Fruit fly (Drosophila melanogaster) whole organism, adult: Measurements from ENCODE around the gene Mulk.

ENCODE experiments used
- CG11617 ChIP-seq: fragments of 200-800 bp; sonication (Bioruptor generic); optimal IDR thresholded peaks from 2 replicates; lab custom pipeline; 2017; ENCODE audit warnings: mild to moderate bottlenecking, missing biosample characterization, missing genetic modification reagents, missing genetic modification characterization
- CG12768 ChIP-seq: fragments of 200-800 bp; sonication (Bioruptor generic); optimal IDR thresholded peaks from 2 replicates; lab custom pipeline; 2017; ENCODE audit warnings: missing biosample characterization, missing genetic modification characterization, mild to moderate bottlenecking, moderate library complexity, missing genetic modification reagents
- CG14711 ChIP-seq: fragments of 200-800 bp; sonication (Bioruptor generic); optimal IDR thresholded peaks from 2 replicates; lab custom pipeline; 2018; ENCODE audit warnings: missing biosample characterization, mild to moderate bottlenecking, missing genetic modification characterization, moderate library complexity
- CG1620 ChIP-seq: fragments of 200-800 bp; sonication (Bioruptor generic); optimal IDR thresholded peaks from 2 replicates; lab custom pipeline; 2016; ENCODE audit warnings: missing biosample characterization, missing genetic modification characterization
- CG33017 ChIP-seq: fragments of 200-800 bp; sonication (Bioruptor generic); optimal IDR thresholded peaks from 2 replicates; lab custom pipeline; 2018; ENCODE audit warnings: missing biosample characterization, mild to moderate bottlenecking, missing genetic modification characterization, moderate library complexity
- CG5204 ChIP-seq: fragments of 200-800 bp; sonication (Bioruptor generic); optimal IDR thresholded peaks from 2 replicates; lab custom pipeline; 2016; ENCODE audit warnings: missing biosample characterization, missing genetic modification characterization
- CG7045 ChIP-seq: fragments of 200-800 bp; sonication (Bioruptor generic); optimal IDR thresholded peaks from 2 replicates; lab custom pipeline; 2017; ENCODE audit warnings: missing biosample characterization, mild to moderate bottlenecking, missing genetic modification characterization
- CG7101 ChIP-seq: fragments of 200-800 bp; sonication (Bioruptor generic); optimal IDR thresholded peaks from 2 replicates; lab custom pipeline; 2018; ENCODE audit warnings: missing biosample characterization, mild to moderate bottlenecking, missing genetic modification characterization, moderate library complexity
- Clk ChIP-seq: fragments of 200-800 bp; sonication (Bioruptor generic); optimal IDR thresholded peaks from 2 replicates; lab custom pipeline; 2017; ENCODE audit warnings: missing biosample characterization, missing genetic modification characterization
- Crg-1 ChIP-seq: fragments of 200-800 bp; sonication (Bioruptor generic); optimal IDR thresholded peaks from 2 replicates; lab custom pipeline; 2016; ENCODE audit warnings: missing biosample characterization, missing genetic modification characterization
- Hr96 ChIP-seq: fragments of 200-800 bp; sonication (Bioruptor generic); optimal IDR thresholded peaks from 2 replicates; lab custom pipeline; 2016; ENCODE audit warnings: missing biosample characterization, missing genetic modification characterization
- Mnt ChIP-seq: fragments of 200-800 bp; sonication (Bioruptor generic); optimal IDR thresholded peaks from 2 replicates; lab custom pipeline; 2016; ENCODE audit warnings: missing biosample characterization, mild to moderate bottlenecking, missing genetic modification characterization
- bab1 ChIP-seq: fragments of 200-800 bp; sonication (Bioruptor generic); optimal IDR thresholded peaks from 3 replicates; lab custom pipeline; 2019; ENCODE audit warnings: missing biosample characterization, mild to moderate bottlenecking, missing genetic modification characterization, moderate library complexity
- cic ChIP-seq: fragments of 200-800 bp; sonication (Bioruptor generic); optimal IDR thresholded peaks from 2 replicates; lab custom pipeline; 2017; ENCODE audit warnings: missing biosample characterization, mild to moderate bottlenecking, missing genetic modification characterization, moderate library complexity
- cnc ChIP-seq, 2 experiments: fragments of >200 bp; optimal IDR thresholded peaks; 2 replicates each; lab custom pipeline; 2017
- kay ChIP-seq: fragments of 200-800 bp; sonication (Bioruptor generic); peaks from one replicate; lab custom pipeline; 2016; ENCODE audit warnings: missing biosample characterization, missing genetic modification characterization, borderline replicate concordance
- ovo ChIP-seq: fragments of 200-800 bp; sonication (Bioruptor generic); optimal IDR thresholded peaks from 2 replicates; lab custom pipeline; 2016; ENCODE audit warnings: missing biosample characterization, missing genetic modification characterization
- pad ChIP-seq: fragments of 200-800 bp; sonication (Bioruptor generic); optimal IDR thresholded peaks from 3 replicates; lab custom pipeline; 2017; ENCODE audit warnings: missing biosample characterization, missing genetic modification characterization, mild to moderate bottlenecking, moderate library complexity, missing genetic modification reagents
- tj ChIP-seq: fragments of 200-800 bp; sonication (Bioruptor generic); optimal IDR thresholded peaks from 3 replicates; lab custom pipeline; 2017; ENCODE audit warnings: missing biosample characterization, mild to moderate bottlenecking, missing genetic modification characterization, moderate library complexity
- toe ChIP-seq: fragments of 200-800 bp; sonication (Bioruptor generic); optimal IDR thresholded peaks from 2 replicates; lab custom pipeline; 2016; ENCODE audit warnings: missing biosample characterization, missing genetic modification characterization

Mulk gene

DNA sequence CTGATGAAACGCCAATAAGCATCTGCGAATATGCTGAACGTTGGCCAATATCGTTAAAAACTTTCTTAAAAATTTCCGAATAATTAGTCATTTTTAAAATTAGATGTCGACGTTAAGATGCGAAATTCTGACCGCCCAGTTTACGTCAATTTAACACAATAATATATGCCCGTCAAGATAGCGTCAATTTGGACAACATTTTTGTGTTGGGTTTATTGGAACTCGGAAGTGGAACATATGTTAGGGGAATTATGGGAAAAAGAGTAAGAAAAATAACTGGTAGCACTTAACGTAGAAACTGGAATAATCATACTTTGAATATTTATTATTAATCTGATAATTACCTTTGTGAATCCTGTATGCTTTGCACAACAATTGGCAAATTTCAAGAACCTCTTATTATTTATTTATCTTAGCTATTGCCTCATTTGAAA, 14.1 kb upstream of the Mulk start, which contains the start of gene CG5676:
Gene CG5676, minus strand, starts transcription at position 167 of the 434 bp plus-strand sequence.
- no peak for TF ChIP-seq CG7045
- peak; percentile 51 for TF ChIP-seq bab1 (GFP tag; lab: Kevin White, UChicago)
- TF ChIP-seq kay (GFP tag; lab: Kevin White, UChicago) = peak; percentile 92

DNA sequence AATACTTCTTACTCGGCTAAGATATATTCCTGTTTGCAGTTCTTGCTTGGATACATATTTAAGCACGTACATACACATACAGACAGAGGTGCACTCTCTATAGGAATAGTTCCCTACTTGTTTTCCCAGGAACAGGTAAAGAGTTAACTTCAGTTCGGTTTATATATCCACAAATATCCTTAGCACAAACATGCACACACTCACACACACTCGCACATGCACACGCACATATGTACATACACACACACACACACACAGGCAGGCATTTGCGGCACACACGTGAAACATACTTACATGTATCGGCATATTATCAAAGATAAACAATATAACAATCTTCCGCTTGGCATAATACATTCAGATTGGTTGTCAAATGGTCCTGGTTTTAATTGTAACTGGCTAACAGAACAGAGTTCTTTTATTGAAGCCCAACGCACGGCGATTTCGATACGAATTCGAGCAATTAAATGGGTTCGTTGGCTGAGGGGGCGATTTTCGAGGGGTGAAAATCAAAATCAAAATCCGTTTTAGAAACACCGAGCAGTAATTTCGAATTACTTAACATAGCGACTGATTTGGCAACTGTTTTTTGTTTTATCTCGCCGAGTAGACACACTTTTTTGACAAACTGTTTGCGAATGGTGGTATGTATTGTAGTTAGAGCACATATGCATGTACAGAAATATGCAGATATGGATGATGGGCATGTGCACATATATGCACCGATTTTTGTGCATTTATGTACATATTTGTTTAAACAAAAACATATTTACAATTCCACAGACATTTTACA, 9.7 kb upstream of the Mulk start:
- TF ChIP-seq Mnt (GFP tag; lab: Kevin White, UChicago) (no peak), Crg-1 (GFP tag; lab: Kevin White, UChicago) (no peak), Clk (no peak), CG14711 (no peak), Hr96 (GFP tag; lab: Kevin White, UChicago) (no peak), pad (GFP tag; lab: Kevin White, UChicago) (no peak), CG11617 (GFP tag; lab: Kevin White, UChicago) (no peak), CG7045 (no peak), ovo (GFP tag; lab: Kevin White, UChicago) (no peak), CG12768 (GFP tag; lab: Kevin White, UChicago) (no peak), CG33017 (tag; lab: Kevin White, UChicago) (no peak), toe (GFP tag; lab: Kevin White, UChicago) (no peak)

DNA sequence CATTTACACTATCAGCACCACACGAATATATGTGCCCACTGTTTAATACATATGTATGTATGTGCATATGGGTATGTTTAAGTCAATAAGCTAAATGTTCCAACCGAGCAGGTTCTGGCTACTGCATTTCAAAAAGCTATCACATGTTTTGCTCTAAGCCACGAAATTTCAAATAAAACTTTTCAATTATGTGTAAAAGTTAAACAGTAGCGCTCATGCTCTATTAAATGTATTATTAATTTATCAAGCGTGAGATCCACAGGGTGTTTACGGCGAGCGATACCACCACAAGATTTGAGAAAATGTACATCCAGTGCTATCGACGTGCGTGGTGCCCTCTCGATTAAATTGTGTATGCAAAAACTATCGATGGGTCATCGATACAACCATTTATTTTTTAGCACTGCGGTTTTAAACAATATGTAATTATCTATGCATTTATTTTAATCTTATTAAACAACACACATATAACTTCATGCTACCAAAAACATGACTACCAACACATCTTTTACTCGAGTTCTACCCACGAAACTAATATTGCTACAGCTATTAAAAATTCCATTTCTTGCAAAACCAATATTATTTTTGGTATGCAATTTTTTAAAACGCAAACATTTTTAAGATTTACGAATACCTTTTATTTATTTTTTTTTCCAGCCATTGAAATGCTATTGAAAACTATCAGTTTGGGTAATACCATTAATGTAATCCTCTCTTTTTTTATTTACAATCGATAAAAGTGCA, 8.9 kb upstream of the Mulk start, which contains the start of gene Pten:
Gene Pten, minus strand, starts transcription at position 300 of the 744 bp plus-strand sequence.
- no peak for TF ChIP-seq Clk
- TF ChIP-seq kay (GFP tag; lab: Kevin White, UChicago) = peak; percentile 91
- no peak for TF ChIP-seq CG1620 (GFP tag; lab: Kevin White, UChicago)
- no peak for TF ChIP-seq ovo (GFP tag; lab: Kevin White, UChicago)
- TF ChIP-seq CG7101 (tag; lab: Kevin White, UChicago) = peak; percentile 47
- TF ChIP-seq Hr96 (GFP tag; lab: Kevin White, UChicago) = no peak
- peak; percentile 61 for TF ChIP-seq CG7045
- TF ChIP-seq bab1 (GFP tag; lab: Kevin White, UChicago) = peak; percentile 46
- TF ChIP-seq CG12768 (GFP tag; lab: Kevin White, UChicago) = peak; percentile 66
- peak; percentile 40 for TF ChIP-seq tj (GFP tag; lab: Kevin White, UChicago)
- peak; percentile 12 for TF ChIP-seq pad (GFP tag; lab: Kevin White, UChicago)
- peak; percentile 21 for TF ChIP-seq Mnt (GFP tag; lab: Kevin White, UChicago)
- no peak for TF ChIP-seq toe (GFP tag; lab: Kevin White, UChicago)
- TF ChIP-seq cnc (optimal IDR thresholded peaks at IDR 0.05; lab: Kevin White, UChicago) = no peak
- no peak for TF ChIP-seq cic (GFP tag; lab: Kevin White, UChicago)
- no peak for TF ChIP-seq Crg-1 (GFP tag; lab: Kevin White, UChicago)
- TF ChIP-seq CG5204 (GFP tag; lab: Kevin White, UChicago) = no peak
- peak; percentile 73 for TF ChIP-seq CG14711
- TF ChIP-seq CG11617 (GFP tag; lab: Kevin White, UChicago) = peak; percentile 27
- TF ChIP-seq CG33017 (tag; lab: Kevin White, UChicago) = peak; percentile 28

DNA sequence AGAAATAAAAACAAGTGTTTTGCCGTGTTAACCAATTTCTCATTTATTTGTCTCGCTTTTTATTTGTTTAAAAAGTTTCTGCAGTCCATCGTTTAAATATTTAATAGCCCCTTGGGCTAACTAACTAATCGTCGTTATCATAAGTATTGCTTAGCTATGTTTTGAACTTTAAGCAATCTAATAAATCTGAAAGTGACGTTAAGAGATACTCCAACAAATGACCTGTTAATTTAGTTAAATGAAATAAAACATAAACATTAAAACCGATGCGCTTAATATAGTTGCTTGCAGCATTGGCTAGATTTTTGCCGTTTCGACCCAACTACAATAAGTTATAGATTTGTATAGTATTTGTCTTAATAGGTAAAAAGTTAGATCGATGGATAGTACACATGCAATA, 8.1 kb upstream of the Mulk start:
- TF ChIP-seq pad (GFP tag; lab: Kevin White, UChicago) (no peak), Mnt (GFP tag; lab: Kevin White, UChicago) (no peak), kay (GFP tag; lab: Kevin White, UChicago) (peak; percentile 91)

DNA sequence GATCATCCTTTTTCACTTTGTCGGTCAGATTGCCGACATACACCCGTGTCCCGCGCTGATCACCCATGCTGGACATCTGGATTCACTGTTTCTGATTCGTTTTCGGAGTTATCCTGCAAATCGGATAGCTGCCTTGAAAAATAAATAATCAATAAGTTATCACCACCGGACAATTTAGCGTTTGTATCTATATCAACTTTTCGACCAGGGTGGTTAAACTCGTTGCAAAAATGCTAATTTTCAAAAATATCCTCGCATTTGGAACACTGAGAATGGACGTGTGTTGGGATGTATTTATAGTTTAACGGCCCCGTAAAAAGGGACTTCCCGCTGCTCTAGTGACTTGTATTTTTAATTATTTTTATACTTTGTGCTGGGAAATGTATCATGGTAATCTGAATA, 6.5 kb upstream of the Mulk start, which contains the start of gene Rsf1:
Gene Rsf1, minus strand, starts transcription at position 212 of the 402 bp plus-strand sequence.
- TF ChIP-seq toe (GFP tag; lab: Kevin White, UChicago) = no peak
- TF ChIP-seq CG7045 = no peak
- TF ChIP-seq Crg-1 (GFP tag; lab: Kevin White, UChicago) = no peak
- TF ChIP-seq Mnt (GFP tag; lab: Kevin White, UChicago) = no peak
- TF ChIP-seq CG11617 (GFP tag; lab: Kevin White, UChicago) = no peak
- TF ChIP-seq Hr96 (GFP tag; lab: Kevin White, UChicago) = no peak
- no peak for TF ChIP-seq CG7101 (tag; lab: Kevin White, UChicago)
- TF ChIP-seq cic (GFP tag; lab: Kevin White, UChicago) = no peak
- TF ChIP-seq CG12768 (GFP tag; lab: Kevin White, UChicago) = no peak
- TF ChIP-seq CG33017 (tag; lab: Kevin White, UChicago) = no peak
